Fruit fly (Drosophila melanogaster) whole organism, embryonic: ENCODE measurements around the gene CG43321.
A peak's percentile ranks its signal among the peaks of the same experiment; 100 is the strongest.

Experiments
- Adf1 ChIP-seq: fragments of 200-800 bp; sonication (Bioruptor generic); IDR thresholded peaks from 2 replicates; pipeline ENCODE4 v1.3.6; 2022; ENCODE audit warnings: missing biosample characterization, missing genetic modification characterization
- Bdp1 ChIP-seq: fragments of 200-800 bp; sonication (Bioruptor generic); optimal IDR thresholded peaks from 3 replicates; lab custom pipeline; 2016; ENCODE audit warnings: missing biosample characterization, missing genetic modification characterization
- CG10267 ChIP-seq: fragments of 200-800 bp; sonication (Bioruptor generic); optimal IDR thresholded peaks from 2 replicates; lab custom pipeline; 2018; ENCODE audit warnings: missing biosample characterization, mild to moderate bottlenecking, missing genetic modification characterization, moderate library complexity
- CG12071 ChIP-seq: fragments of 200-800 bp; sonication (Bioruptor generic); optimal IDR thresholded peaks from 3 replicates; lab custom pipeline; 2018; ENCODE audit warnings: missing biosample characterization, mild to moderate bottlenecking, missing genetic modification characterization
- CG13775 ChIP-seq: fragments of 200-800 bp; sonication (Bioruptor generic); optimal IDR thresholded peaks from 3 replicates; lab custom pipeline; 2017; ENCODE audit warnings: missing biosample characterization, mild to moderate bottlenecking, missing genetic modification characterization
- CG14710 ChIP-seq: fragments of 200-800 bp; sonication (Bioruptor generic); optimal IDR thresholded peaks from 3 replicates; lab custom pipeline; 2019; ENCODE audit warnings: missing biosample characterization, mild to moderate bottlenecking, missing genetic modification characterization, moderate library complexity
- CG15479 ChIP-seq: fragments of 200-800 bp; sonication (Bioruptor generic); optimal IDR thresholded peaks from 3 replicates; lab custom pipeline; 2019; ENCODE audit warnings: missing biosample characterization, mild to moderate bottlenecking, missing genetic modification characterization, moderate library complexity
- CG15696 ChIP-seq: fragments of 200-800 bp; sonication (Bioruptor generic); optimal IDR thresholded peaks from 2 replicates; lab custom pipeline; 2019; ENCODE audit warnings: missing biosample characterization, mild to moderate bottlenecking, missing genetic modification characterization, moderate library complexity
- CG31388 ChIP-seq: fragments of 200-800 bp; sonication (Bioruptor generic); optimal IDR thresholded peaks from 2 replicates; lab custom pipeline; 2016; ENCODE audit warnings: missing biosample characterization, missing genetic modification characterization
- CG31441 ChIP-seq: fragments of 200-800 bp; sonication (Bioruptor generic); IDR thresholded peaks from 2 replicates; pipeline ENCODE4 v1.3.6; 2022; ENCODE audit warnings: missing biosample characterization, missing genetic modification characterization
- CG3838 ChIP-seq: fragments of 200-800 bp; sonication (Bioruptor generic); optimal IDR thresholded peaks from 3 replicates; lab custom pipeline; 2016; ENCODE audit warnings: missing biosample characterization, missing genetic modification characterization
- CG8478 ChIP-seq: fragments of >200 bp; optimal IDR thresholded peaks from 2 replicates; lab custom pipeline; 2018
- CG9437 ChIP-seq: fragments of 200-800 bp; sonication (Bioruptor generic); optimal IDR thresholded peaks from 2 replicates; lab custom pipeline; 2018; ENCODE audit warnings: missing biosample characterization, mild to moderate bottlenecking, missing genetic modification characterization
- D19A ChIP-seq: fragments of 200-800 bp; optimal IDR thresholded peaks from 3 replicates; lab custom pipeline; 2019; ENCODE audit warnings: missing biosample characterization, mild to moderate bottlenecking, missing genetic modification characterization, moderate library complexity
- Dref ChIP-seq: fragments of 200-800 bp; sonication (Bioruptor generic); IDR thresholded peaks from 2 replicates; pipeline ENCODE4 v1.3.6; 2022; ENCODE audit warnings: missing biosample characterization, missing genetic modification characterization
- Drgx ChIP-seq: fragments of 200-800 bp; sonication (Bioruptor generic); IDR thresholded peaks from 2 replicates; pipeline ENCODE4 v1.3.6; 2022; ENCODE audit warnings: missing biosample characterization, missing genetic modification characterization
- Ets65A ChIP-seq: fragments of 200-800 bp; sonication (Bioruptor generic); peaks from one replicate; lab custom pipeline; 2016; ENCODE audit warnings: missing biosample characterization, missing genetic modification characterization
- Lpt ChIP-seq: fragments of >200 bp; optimal IDR thresholded peaks from 2 replicates; lab custom pipeline; 2018; ENCODE audit warnings: missing biosample characterization, missing genetic modification characterization
- MTF-1 ChIP-seq: fragments of 200-800 bp; sonication (Bioruptor generic); optimal IDR thresholded peaks from 2 replicates; lab custom pipeline; 2018; ENCODE audit warnings: missing biosample characterization, mild to moderate bottlenecking, missing genetic modification characterization, borderline replicate concordance
- Meics ChIP-seq: fragments of 200-800 bp; sonication (Bioruptor generic); optimal IDR thresholded peaks from 2 replicates; lab custom pipeline; 2017; ENCODE audit warnings: missing biosample characterization, mild to moderate bottlenecking, missing genetic modification characterization
- Sin3A ChIP-seq: fragments of >200 bp; optimal IDR thresholded peaks from 2 replicates; lab custom pipeline; 2018
- Sry-β ChIP-seq: fragments of 200-800 bp; sonication (Bioruptor generic); optimal IDR thresholded peaks from 2 replicates; lab custom pipeline; 2018; ENCODE audit warnings: missing biosample characterization, mild to moderate bottlenecking, missing genetic modification characterization, moderate library complexity
- Usf ChIP-seq: fragments of 200-800 bp; sonication (Bioruptor generic); optimal IDR thresholded peaks from 2 replicates; lab custom pipeline; 2017; ENCODE audit warnings: missing genotype, missing biosample characterization, missing genetic modification characterization
- ac ChIP-seq: fragments of 200-800 bp; sonication (Bioruptor generic); optimal IDR thresholded peaks from 3 replicates; lab custom pipeline; 2017; ENCODE audit warnings: missing biosample characterization, mild to moderate bottlenecking, missing genetic modification characterization
- ato ChIP-seq: fragments of 200-800 bp; sonication (Bioruptor generic); IDR thresholded peaks from 2 replicates; pipeline ENCODE4 v1.3.6; 2022; ENCODE audit warnings: missing biosample characterization, missing genetic modification characterization; ENCODE audit not compliant: partially characterized antibody
- bigmax ChIP-seq: fragments of 200-800 bp; sonication (Bioruptor generic); optimal IDR thresholded peaks from 2 replicates; lab custom pipeline; 2018; ENCODE audit warnings: missing biosample characterization, mild to moderate bottlenecking, missing genetic modification characterization
- bsh ChIP-seq, 2 experiments: fragments of 200-800 bp; sonication (Bioruptor generic); optimal IDR thresholded peaks; 2 replicates each; lab custom pipeline; 2017 to 2018; ENCODE audit warnings: mild to moderate bottlenecking in 2 of 2, missing biosample characterization in 2 of 2, missing genetic modification characterization in 2 of 2, moderate library complexity in 1 of 2
- cad ChIP-seq: fragments of >200 bp; optimal IDR thresholded peaks from 2 replicates; lab custom pipeline; 2017; ENCODE audit warnings: missing biosample characterization, missing genetic modification characterization
- chinmo ChIP-seq: fragments of 200-800 bp; sonication (Bioruptor generic); IDR thresholded peaks from 4 replicates; pipeline ENCODE4 v1.3.6; 2022; ENCODE audit warnings: missing biosample characterization, missing genetic modification characterization; ENCODE audit not compliant: partially characterized antibody
- corto ChIP-seq: fragments of 200-800 bp; sonication (Bioruptor generic); optimal IDR thresholded peaks from 2 replicates; lab custom pipeline; 2016; ENCODE audit warnings: missing biosample characterization, mild to moderate bottlenecking, missing genetic modification characterization, moderate library complexity
- croc ChIP-seq: fragments of 200-800 bp; sonication (Bioruptor generic); conservative IDR thresholded peaks from 3 replicates; pipeline ENCODE4 v1.3.6; 2022; ENCODE audit warnings: missing biosample characterization, missing genetic modification characterization
- dati ChIP-seq: fragments of 200-800 bp; sonication (Bioruptor generic); IDR thresholded peaks from 2 replicates; pipeline ENCODE4 v1.3.6; 2022; ENCODE audit warnings: missing biosample characterization, missing genetic modification characterization
- ems ChIP-seq: fragments of 200-800 bp; sonication (Bioruptor generic); optimal IDR thresholded peaks from 3 replicates; lab custom pipeline; 2016; ENCODE audit warnings: missing biosample characterization, missing genetic modification characterization
- eyg ChIP-seq: fragments of 200-800 bp; sonication (Bioruptor generic); optimal IDR thresholded peaks from 3 replicates; lab custom pipeline; 2016; ENCODE audit warnings: missing biosample characterization, missing genetic modification characterization
- fd102C ChIP-seq: fragments of 200-800 bp; sonication (Bioruptor generic); optimal IDR thresholded peaks from 2 replicates; lab custom pipeline; 2018; ENCODE audit warnings: missing biosample characterization, mild to moderate bottlenecking, missing genetic modification characterization, moderate library complexity
- fu2 ChIP-seq: fragments of 200-800 bp; sonication (Bioruptor generic); optimal IDR thresholded peaks from 2 replicates; lab custom pipeline; 2016; ENCODE audit warnings: missing biosample characterization, missing genetic modification characterization
- gfzf ChIP-seq: fragments of 200-800 bp; sonication (Bioruptor generic); optimal IDR thresholded peaks from 2 replicates; lab custom pipeline; 2016; ENCODE audit warnings: missing biosample characterization, mild to moderate bottlenecking, missing genetic modification characterization, moderate library complexity
- lbe ChIP-seq: fragments of 200-800 bp; sonication (Bioruptor generic); optimal IDR thresholded peaks from 2 replicates; lab custom pipeline; 2016; ENCODE audit warnings: missing biosample characterization, mild to moderate bottlenecking, missing genetic modification characterization
- mirr ChIP-seq: fragments of 200-800 bp; sonication (Bioruptor generic); optimal IDR thresholded peaks from 3 replicates; lab custom pipeline; 2018; ENCODE audit warnings: missing biosample characterization, mild to moderate bottlenecking, missing genetic modification characterization
- mld ChIP-seq: fragments of 200-800 bp; sonication (Bioruptor generic); IDR thresholded peaks from 3 replicates; pipeline ENCODE4 v1.3.6; 2022; ENCODE audit warnings: missing biosample characterization, missing genetic modification characterization; ENCODE audit not compliant: partially characterized antibody
- nerfin-1 ChIP-seq: fragments of 200-800 bp; sonication (Bioruptor generic); optimal IDR thresholded peaks from 3 replicates; lab custom pipeline; 2019; ENCODE audit warnings: missing biosample characterization, mild to moderate bottlenecking, missing genetic modification characterization, moderate library complexity
- pnt ChIP-seq: fragments of 200-800 bp; sonication (Bioruptor generic); optimal IDR thresholded peaks from 3 replicates; lab custom pipeline; 2016; ENCODE audit warnings: missing biosample characterization, missing genetic modification characterization
- repo ChIP-seq: fragments of 200-800 bp; sonication (Bioruptor generic); optimal IDR thresholded peaks from 2 replicates; lab custom pipeline; 2016; ENCODE audit warnings: missing biosample characterization, missing genetic modification characterization
- row ChIP-seq: fragments of 200-800 bp; sonication (Bioruptor generic); IDR thresholded peaks from 3 replicates; pipeline ENCODE4 v1.3.6; 2022; ENCODE audit warnings: missing biosample characterization, missing genetic modification characterization
- seq ChIP-seq: fragments of 200-800 bp; sonication (Bioruptor generic); IDR thresholded peaks from 2 replicates; pipeline ENCODE4 v1.3.6; 2022; ENCODE audit warnings: missing biosample characterization, missing genetic modification characterization
- sima ChIP-seq: fragments of 200-800 bp; sonication (Bioruptor generic); optimal IDR thresholded peaks from 2 replicates; lab custom pipeline; 2016; ENCODE audit warnings: missing biosample characterization, missing genetic modification characterization
- slbo ChIP-seq: fragments of 200-800 bp; sonication (Bioruptor generic); IDR thresholded peaks from 2 replicates; pipeline ENCODE4 v1.3.6; 2022; ENCODE audit warnings: missing biosample characterization, missing genetic modification characterization
- sug ChIP-seq: fragments of 200-800 bp; optimal IDR thresholded peaks from 2 replicates; lab custom pipeline; 2019; ENCODE audit warnings: missing biosample characterization, mild to moderate bottlenecking, missing genetic modification characterization, moderate library complexity
- tio ChIP-seq: fragments of 200-800 bp; sonication (Bioruptor generic); optimal IDR thresholded peaks from 2 replicates; lab custom pipeline; 2017; ENCODE audit warnings: missing biosample characterization, missing genetic modification characterization, inconsistent platforms
- ttk ChIP-seq: fragments of 200-800 bp; sonication (Bioruptor generic); IDR thresholded peaks from 2 replicates; pipeline ENCODE4 v2.1.2; 2022; ENCODE audit warnings: missing biosample characterization, missing genetic modification characterization
- unpg ChIP-seq: fragments of 200-800 bp; sonication (Bioruptor generic); optimal IDR thresholded peaks from 3 replicates; lab custom pipeline; 2018; ENCODE audit warnings: missing biosample characterization, mild to moderate bottlenecking, missing genetic modification characterization, moderate library complexity

Gene CG43321

DNA sequence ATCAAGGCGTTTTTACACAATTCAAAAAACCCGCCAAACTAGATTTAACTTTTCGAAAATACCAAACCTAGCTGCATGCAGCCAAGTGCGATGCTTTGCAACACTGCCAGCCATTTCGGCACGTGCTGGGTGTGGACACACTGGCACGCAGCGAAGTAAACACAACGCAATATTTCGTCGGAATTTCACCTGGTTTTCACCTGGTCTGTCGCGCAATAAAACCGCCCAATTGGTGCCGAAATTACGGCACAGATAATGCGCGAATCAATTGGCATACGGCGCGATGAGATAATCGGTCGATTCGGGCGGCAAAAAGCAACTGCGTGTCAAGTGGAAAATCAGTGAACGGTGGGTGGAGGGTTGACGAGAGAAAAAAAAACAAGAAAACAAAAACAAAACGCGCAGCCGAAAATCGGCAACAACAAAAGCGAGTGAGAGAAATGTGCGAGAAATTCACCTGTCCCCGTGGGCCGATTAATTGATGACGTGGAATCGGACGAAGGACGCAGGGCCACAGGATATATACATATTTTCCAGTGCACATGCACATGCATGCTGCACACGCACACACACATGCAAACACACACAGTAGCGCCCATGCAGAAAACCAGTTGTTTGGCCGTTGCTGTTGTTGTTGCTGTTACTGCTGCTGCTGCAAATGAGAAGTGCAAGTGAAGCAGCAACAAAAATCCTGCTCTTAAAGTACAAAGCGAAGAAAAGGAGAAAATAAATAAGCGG is 44.3 kb downstream of the CG43321 start, which contains the start of gene Mnn1 (continued):
- TF ChIP-seq row (GFP tag; lab: Robert Waterston, UW): peak; percentile 16; the same call in 1 of the 3 replicates
- TF ChIP-seq Bdp1 (GFP tag; lab: Kevin White, UChicago): peak; percentile 17
- 0 out of 2 replicates have a peak, but pooled peaks have one; percentile 43 for TF ChIP-seq Dref
- no peak for TF ChIP-seq CG8478 (lab: Kevin White, UChicago)
- peak; percentile 85; the same call in 3 of the 4 replicates for TF ChIP-seq chinmo (GFP tag; lab: Robert Waterston, UW)
- TF ChIP-seq repo (GFP tag; lab: Kevin White, UChicago): no peak
- TF ChIP-seq CG31441 (GFP tag; lab: Robert Waterston, UW): no peak
- TF ChIP-seq lbe: peak; percentile 27
- TF ChIP-seq ttk (GFP tag; lab: Robert Waterston, UW): no peak
- no peak for TF ChIP-seq cad (GFP tag; lab: Kevin White, UChicago)
- TF ChIP-seq CG13775 (GFP tag; lab: Kevin White, UChicago): no peak
- peak in 1 of 2 experiments; percentile 42 for TF ChIP-seq bsh (GFP tag; optimal IDR thresholded peaks at IDR 0.05; lab: Kevin White, UChicago)
- no peak for TF ChIP-seq D19A (tag; lab: Kevin White, UChicago)
- no peak for TF ChIP-seq dati (GFP tag; lab: Robert Waterston, UW)
- peak; percentile 97 for TF ChIP-seq nerfin-1 (tag; lab: Kevin White, UChicago)
- TF ChIP-seq Sin3A (lab: Kevin White, UChicago): peak; percentile 84
- TF ChIP-seq sug (tag; lab: Kevin White, UChicago): peak; percentile 79
- peak; percentile 91 for TF ChIP-seq Ets65A
- TF ChIP-seq MTF-1: no peak
- no peak for TF ChIP-seq eyg (GFP tag; lab: Kevin White, UChicago)
- TF ChIP-seq slbo (GFP tag; lab: Robert Waterston, UW): peak; percentile 56
- TF ChIP-seq CG31388 (GFP tag; lab: Kevin White, UChicago): no peak
- peak; percentile 30 for TF ChIP-seq bigmax (GFP tag; lab: Kevin White, UChicago)
- TF ChIP-seq CG12071 (GFP tag; lab: Kevin White, UChicago): no peak
- TF ChIP-seq sima (GFP tag; lab: Kevin White, UChicago): no peak
- TF ChIP-seq ems (GFP tag; lab: Kevin White, UChicago): peak; percentile 65
- TF ChIP-seq Adf1 (GFP tag; lab: Robert Waterston, UW): no peak
- TF ChIP-seq croc (GFP tag; lab: Robert Waterston, UW): no peak
- TF ChIP-seq CG15696 (tag; lab: Kevin White, UChicago): no peak
- TF ChIP-seq Drgx (GFP tag; lab: Robert Waterston, UW): no peak
- no peak for TF ChIP-seq seq (GFP tag; lab: Robert Waterston, UW)
- TF ChIP-seq mirr (GFP tag; lab: Kevin White, UChicago): no peak
- no peak for TF ChIP-seq Lpt (GFP tag; lab: Kevin White, UChicago)
- TF ChIP-seq Meics: peak; percentile 93
- peak; percentile 87 for TF ChIP-seq CG15479
- TF ChIP-seq CG3838 (GFP tag; lab: Kevin White, UChicago): no peak
- TF ChIP-seq pnt (GFP tag; lab: Kevin White, UChicago): no peak
- peak; percentile 84 for TF ChIP-seq gfzf (GFP tag; lab: Kevin White, UChicago)
- TF ChIP-seq CG14710: peak; percentile 100
- TF ChIP-seq ac (GFP tag; lab: Kevin White, UChicago): peak; percentile 34
- no peak for TF ChIP-seq CG9437 (GFP tag; lab: Kevin White, UChicago)
- TF ChIP-seq Sry-β: no peak
- no peak for TF ChIP-seq tio (GFP tag; lab: Kevin White, UChicago)
- TF ChIP-seq Usf: no peak
- no peak for TF ChIP-seq ato
- TF ChIP-seq CG10267: peak; percentile 98
- no peak for TF ChIP-seq fd102C
- TF ChIP-seq fu2 (GFP tag; lab: Kevin White, UChicago): no peak
- TF ChIP-seq mld (GFP tag; lab: Robert Waterston, UW): no peak
- no peak for TF ChIP-seq unpg (GFP tag; lab: Kevin White, UChicago)
- TF ChIP-seq corto (GFP tag; lab: Kevin White, UChicago): no peak
